Fruit fly (Drosophila melanogaster) whole organism, adult: ENCODE data around the gene Kif19A.

Experiments used
- CG11617 ChIP-seq: fragments of 200-800 bp; sonication (Bioruptor generic); optimal IDR thresholded peaks from 2 replicates; lab custom pipeline; 2017; ENCODE audit warnings: mild to moderate bottlenecking, missing biosample characterization, missing genetic modification reagents, missing genetic modification characterization
- CG12768 ChIP-seq: fragments of 200-800 bp; sonication (Bioruptor generic); optimal IDR thresholded peaks from 2 replicates; lab custom pipeline; 2017; ENCODE audit warnings: missing biosample characterization, missing genetic modification characterization, mild to moderate bottlenecking, moderate library complexity, missing genetic modification reagents
- CG14711 ChIP-seq: fragments of 200-800 bp; sonication (Bioruptor generic); optimal IDR thresholded peaks from 2 replicates; lab custom pipeline; 2018; ENCODE audit warnings: missing biosample characterization, mild to moderate bottlenecking, missing genetic modification characterization, moderate library complexity
- CG1620 ChIP-seq: fragments of 200-800 bp; sonication (Bioruptor generic); optimal IDR thresholded peaks from 2 replicates; lab custom pipeline; 2016; ENCODE audit warnings: missing biosample characterization, missing genetic modification characterization
- CG33017 ChIP-seq: fragments of 200-800 bp; sonication (Bioruptor generic); optimal IDR thresholded peaks from 2 replicates; lab custom pipeline; 2018; ENCODE audit warnings: missing biosample characterization, mild to moderate bottlenecking, missing genetic modification characterization, moderate library complexity
- CG5204 ChIP-seq: fragments of 200-800 bp; sonication (Bioruptor generic); optimal IDR thresholded peaks from 2 replicates; lab custom pipeline; 2016; ENCODE audit warnings: missing biosample characterization, missing genetic modification characterization
- CG7045 ChIP-seq: fragments of 200-800 bp; sonication (Bioruptor generic); optimal IDR thresholded peaks from 2 replicates; lab custom pipeline; 2017; ENCODE audit warnings: missing biosample characterization, mild to moderate bottlenecking, missing genetic modification characterization
- CG7101 ChIP-seq: fragments of 200-800 bp; sonication (Bioruptor generic); optimal IDR thresholded peaks from 2 replicates; lab custom pipeline; 2018; ENCODE audit warnings: missing biosample characterization, mild to moderate bottlenecking, missing genetic modification characterization, moderate library complexity
- Clk ChIP-seq: fragments of 200-800 bp; sonication (Bioruptor generic); optimal IDR thresholded peaks from 2 replicates; lab custom pipeline; 2017; ENCODE audit warnings: missing biosample characterization, missing genetic modification characterization
- Crg-1 ChIP-seq: fragments of 200-800 bp; sonication (Bioruptor generic); optimal IDR thresholded peaks from 2 replicates; lab custom pipeline; 2016; ENCODE audit warnings: missing biosample characterization, missing genetic modification characterization
- Hr96 ChIP-seq: fragments of 200-800 bp; sonication (Bioruptor generic); optimal IDR thresholded peaks from 2 replicates; lab custom pipeline; 2016; ENCODE audit warnings: missing biosample characterization, missing genetic modification characterization
- Mnt ChIP-seq: fragments of 200-800 bp; sonication (Bioruptor generic); optimal IDR thresholded peaks from 2 replicates; lab custom pipeline; 2016; ENCODE audit warnings: missing biosample characterization, mild to moderate bottlenecking, missing genetic modification characterization
- bab1 ChIP-seq: fragments of 200-800 bp; sonication (Bioruptor generic); optimal IDR thresholded peaks from 3 replicates; lab custom pipeline; 2019; ENCODE audit warnings: missing biosample characterization, mild to moderate bottlenecking, missing genetic modification characterization, moderate library complexity
- cic ChIP-seq: fragments of 200-800 bp; sonication (Bioruptor generic); optimal IDR thresholded peaks from 2 replicates; lab custom pipeline; 2017; ENCODE audit warnings: missing biosample characterization, mild to moderate bottlenecking, missing genetic modification characterization, moderate library complexity
- cnc ChIP-seq, 2 experiments: fragments of >200 bp; optimal IDR thresholded peaks; 2 replicates each; lab custom pipeline; 2017
- kay ChIP-seq: fragments of 200-800 bp; sonication (Bioruptor generic); peaks from one replicate; lab custom pipeline; 2016; ENCODE audit warnings: missing biosample characterization, missing genetic modification characterization, borderline replicate concordance
- ovo ChIP-seq: fragments of 200-800 bp; sonication (Bioruptor generic); optimal IDR thresholded peaks from 2 replicates; lab custom pipeline; 2016; ENCODE audit warnings: missing biosample characterization, missing genetic modification characterization
- pad ChIP-seq: fragments of 200-800 bp; sonication (Bioruptor generic); optimal IDR thresholded peaks from 3 replicates; lab custom pipeline; 2017; ENCODE audit warnings: missing biosample characterization, missing genetic modification characterization, mild to moderate bottlenecking, moderate library complexity, missing genetic modification reagents
- tj ChIP-seq: fragments of 200-800 bp; sonication (Bioruptor generic); optimal IDR thresholded peaks from 3 replicates; lab custom pipeline; 2017; ENCODE audit warnings: missing biosample characterization, mild to moderate bottlenecking, missing genetic modification characterization, moderate library complexity
- toe ChIP-seq: fragments of 200-800 bp; sonication (Bioruptor generic); optimal IDR thresholded peaks from 2 replicates; lab custom pipeline; 2016; ENCODE audit warnings: missing biosample characterization, missing genetic modification characterization

Gene Kif19A

dm6 chr3R:14100962-14101361, 17.3 kb downstream of the Kif19A start:
- TF ChIP-seq pad (GFP tag; lab: Kevin White, UChicago) (no peak), CG12768 (no peak), CG5204 (GFP tag; lab: Kevin White, UChicago) (no peak), CG7045 (no peak), CG1620 (no peak), CG14711 (tag; lab: Kevin White, UChicago) (no peak), CG7101 (tag; lab: Kevin White, UChicago) (no peak), ovo (no peak), kay (no peak), Crg-1 (GFP tag; lab: Kevin White, UChicago) (no peak), cnc (optimal IDR thresholded peaks at IDR 0.05; lab: Kevin White, UChicago) (no peak), cic (GFP tag; lab: Kevin White, UChicago) (no peak), toe (GFP tag; lab: Kevin White, UChicago) (no peak), Clk (GFP tag; lab: Kevin White, UChicago) (no peak), Hr96 (no peak), tj (GFP tag; lab: Kevin White, UChicago) (no peak), bab1 (GFP tag; lab: Kevin White, UChicago) (no peak), CG11617 (GFP tag; lab: Kevin White, UChicago) (no peak), Mnt (GFP tag; lab: Kevin White, UChicago) (no peak), CG33017 (no peak)

dm6 chr3R:14098527-14099109, 19.6 kb downstream of the Kif19A start:
- TF ChIP-seq Crg-1 (GFP tag; lab: Kevin White, UChicago) (no peak), toe (GFP tag; lab: Kevin White, UChicago) (peak; percentile 10)

dm6 chr3R:14097980-14098379, 20.3 kb downstream of the Kif19A start, which contains the start of gene CG9920:
Gene CG9920, minus strand, starts transcription at chr3R:14098080.
- TF ChIP-seq cic (GFP tag; lab: Kevin White, UChicago) (no peak), kay (no peak), tj (GFP tag; lab: Kevin White, UChicago) (no peak), bab1 (GFP tag; lab: Kevin White, UChicago) (no peak), toe (GFP tag; lab: Kevin White, UChicago) (no peak), CG7045 (no peak), pad (GFP tag; lab: Kevin White, UChicago) (no peak), Hr96 (no peak), Clk (GFP tag; lab: Kevin White, UChicago) (no peak), CG5204 (GFP tag; lab: Kevin White, UChicago) (no peak)

- TF ChIP-seq Crg-1 (GFP tag; lab: Kevin White, UChicago) (no peak), CG7101 (tag; lab: Kevin White, UChicago) (no peak), bab1 (GFP tag; lab: Kevin White, UChicago) (no peak), Mnt (GFP tag; lab: Kevin White, UChicago) (no peak), CG12768 (no peak), CG14711 (tag; lab: Kevin White, UChicago) (no peak), tj (GFP tag; lab: Kevin White, UChicago) (no peak), CG7045 (no peak), cic (GFP tag; lab: Kevin White, UChicago) (no peak), pad (GFP tag; lab: Kevin White, UChicago) (no peak), CG11617 (GFP tag; lab: Kevin White, UChicago) (no peak), toe (GFP tag; lab: Kevin White, UChicago) (no peak), cnc (optimal IDR thresholded peaks at IDR 0.05; lab: Kevin White, UChicago) (no peak), kay (no peak), CG33017 (no peak), ovo (no peak), CG1620 (no peak), CG5204 (GFP tag; lab: Kevin White, UChicago) (no peak), Clk (GFP tag; lab: Kevin White, UChicago) (no peak)
These were observed 21.5 kb downstream of the Kif19A start, which contains the start of gene CCHa1 for dm6 chr3R:14096792-14097191. Gene CCHa1, minus strand, starts transcription at chr3R:14096835.

- TF ChIP-seq Clk (GFP tag; lab: Kevin White, UChicago) (no peak), CG1620 (no peak), CG7045 (no peak), pad (GFP tag; lab: Kevin White, UChicago) (no peak), CG12768 (no peak), tj (GFP tag; lab: Kevin White, UChicago) (no peak), CG11617 (GFP tag; lab: Kevin White, UChicago) (no peak)
These were observed 22.3 kb downstream of the Kif19A start for dm6 chr3R:14095916-14096315.

- TF ChIP-seq CG5204 (GFP tag; lab: Kevin White, UChicago) (no peak), cic (GFP tag; lab: Kevin White, UChicago) (no peak), CG1620 (no peak), toe (GFP tag; lab: Kevin White, UChicago) (no peak), Mnt (GFP tag; lab: Kevin White, UChicago) (no peak), bab1 (GFP tag; lab: Kevin White, UChicago) (no peak), CG11617 (GFP tag; lab: Kevin White, UChicago) (no peak), Hr96 (no peak), kay (no peak), CG7101 (tag; lab: Kevin White, UChicago) (no peak), Clk (GFP tag; lab: Kevin White, UChicago) (no peak), CG33017 (no peak), Crg-1 (GFP tag; lab: Kevin White, UChicago) (no peak), pad (GFP tag; lab: Kevin White, UChicago) (no peak), CG7045 (no peak), cnc (optimal IDR thresholded peaks at IDR 0.05; lab: Kevin White, UChicago) (no peak), CG14711 (tag; lab: Kevin White, UChicago) (no peak), CG12768 (no peak), tj (GFP tag; lab: Kevin White, UChicago) (no peak), ovo (no peak)
These were observed 22.8 kb downstream of the Kif19A start for dm6 chr3R:14095428-14095827.
